Worm (Caenorhabditis elegans) whole organism, L4/young adult: ENCODE data around the gene pbo-1.

Experiments used
- W03F9.2 ChIP-seq: fragments of 150-350 bp; optimal IDR thresholded peaks from 2 replicates; lab custom pipeline; 2014; ENCODE audit warnings: missing biosample characterization, missing genetic modification characterization
- him-1 ChIP-seq: sonication (generic microtip); optimal IDR thresholded peaks from 2 replicates; lab custom pipeline; 2016; ENCODE audit warnings: missing genotype, missing genetic modification reagents, missing genetic modification characterization, missing compliant biosample characterization

- TF ChIP-seq him-1 (tag; lab: Kevin White, UChicago) (no peak), W03F9.2 (tag; lab: Kevin White, UChicago) (no peak)
Measured at ce11 chrIII:2647194-2647925, 38.9 kb downstream of the pbo-1 start.
